Worm (Caenorhabditis elegans) whole organism, L3 larva: Measurements from ENCODE around the gene mltn-7.

Experiments used
- aly-2 ChIP-seq: fragments of 150-350 bp; optimal IDR thresholded peaks from 2 replicates; lab custom pipeline; 2014; ENCODE audit warnings: missing biosample characterization, missing genetic modification characterization
- ama-1 ChIP-seq: fragments of 150-350 bp; optimal IDR thresholded peaks from 2 replicates; lab custom pipeline; 2018
- ceh-16 ChIP-seq: sonication (generic microtip); optimal IDR thresholded peaks from 2 replicates; lab custom pipeline; 2017; ENCODE audit warnings: missing biosample characterization, missing genetic modification characterization
- fkh-10 ChIP-seq: sonication (generic microtip); optimal IDR thresholded peaks from 2 replicates; lab custom pipeline; 2017; ENCODE audit warnings: missing biosample characterization, missing genetic modification reagents, missing genetic modification characterization
- lin-15B ChIP-seq: fragments of 150-350 bp; optimal IDR thresholded peaks from 2 replicates; lab custom pipeline; 2014; ENCODE audit warnings: missing biosample characterization, missing genetic modification characterization
- lin-39 ChIP-seq: fragments of 150-350 bp; optimal IDR thresholded peaks from 2 replicates; lab custom pipeline; 2018; ENCODE audit warnings: missing biosample characterization, missing genetic modification reagents, missing genetic modification characterization
- lsy-12 ChIP-seq: sonication (generic microtip); optimal IDR thresholded peaks from 2 replicates; lab custom pipeline; 2016; ENCODE audit warnings: mild to moderate bottlenecking, missing genetic modification characterization, missing compliant biosample characterization
- nfya-1 ChIP-seq: sonication (generic microtip); optimal IDR thresholded peaks from 2 replicates; lab custom pipeline; 2017; ENCODE audit warnings: missing genetic modification characterization, mild to moderate bottlenecking, missing compliant biosample characterization, antibody characterized with exemption, moderate library complexity; ENCODE audit not compliant: insufficient read depth
- nhr-76 ChIP-seq: fragments of 150-350 bp; sonication (generic microtip); optimal IDR thresholded peaks from 5 replicates; lab custom pipeline; 2014; ENCODE audit warnings: missing biosample characterization, missing genetic modification characterization
- snpc-4 ChIP-seq: fragments of 150-350 bp; optimal IDR thresholded peaks from 2 replicates; lab custom pipeline; 2014; ENCODE audit warnings: missing biosample characterization, missing genetic modification characterization
- ztf-4 ChIP-seq: fragments of 150-350 bp; optimal IDR thresholded peaks from 2 replicates; lab custom pipeline; 2014; ENCODE audit warnings: missing biosample characterization, missing genetic modification characterization

DNA sequence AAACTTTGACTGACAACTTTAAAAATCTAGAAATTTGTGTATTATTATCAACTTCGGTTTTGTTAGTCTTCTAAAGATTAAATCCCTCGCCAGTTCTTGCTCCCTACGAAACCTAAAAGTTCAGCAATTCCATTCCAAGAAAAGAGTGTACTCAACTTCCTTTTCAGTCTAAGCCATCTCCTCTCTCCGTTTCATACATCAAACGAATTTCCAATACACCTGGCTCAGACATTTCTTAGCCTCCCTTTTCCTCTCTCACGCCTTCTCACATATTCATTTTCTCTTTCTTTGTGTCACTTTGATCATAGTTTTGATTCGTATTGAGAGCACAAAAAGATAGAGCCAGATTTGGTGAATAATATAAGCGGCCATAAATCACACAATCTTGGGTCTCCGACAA, 26.2 kb downstream of the mltn-7 start, which contains the start of gene nhr-253:
- TF ChIP-seq ztf-4 (tag; lab: Kevin White, UChicago) (no peak), ama-1 (no peak), lin-15B (tag; lab: Kevin White, UChicago) (no peak), fkh-10 (no peak), nfya-1 (tag; lab: Kevin White, UChicago) (no peak), lsy-12 (tag; lab: Kevin White, UChicago) (no peak), aly-2 (tag; lab: Kevin White, UChicago) (no peak), nhr-76 (tag; lab: Kevin White, UChicago) (no peak), lin-39 (tag; lab: Kevin White, UChicago) (no peak), snpc-4 (no peak), ceh-16 (tag; lab: Kevin White, UChicago) (no peak)
